Worm (Caenorhabditis elegans) whole organism, midembryonic: ENCODE results near the gene nhr-179.

ENCODE experiments used
- T22C8.4 ChIP-seq: fragments of 200-800 bp; sonication (Bioruptor generic); IDR thresholded peaks from 2 replicates; pipeline ENCODE4 v1.3.6; 2022; ENCODE audit warnings: missing genetic modification characterization, missing compliant biosample characterization
- flt-1 ChIP-seq: fragments of 200-800 bp; sonication (Bioruptor generic); IDR thresholded peaks from 2 replicates; pipeline ENCODE4 v1.3.6; 2022; ENCODE audit warnings: missing genetic modification characterization, missing compliant biosample characterization
- klf-2 ChIP-seq: fragments of 200-800 bp; sonication (Bioruptor generic); conservative IDR thresholded peaks from 2 replicates; pipeline ENCODE4 v1.3.6; 2022; ENCODE audit warnings: missing genetic modification reagents, missing genetic modification characterization, missing compliant biosample characterization
- med-1 ChIP-seq: sonication (generic microtip); optimal IDR thresholded peaks from 2 replicates; lab custom pipeline; 2017; ENCODE audit warnings: missing genetic modification characterization, mild to moderate bottlenecking, missing compliant biosample characterization, antibody characterized with exemption, missing genetic modification reagents; ENCODE audit not compliant: insufficient read depth
- ztf-23 ChIP-seq: fragments of 200-800 bp; sonication (Bioruptor generic); IDR thresholded peaks from 2 replicates; pipeline ENCODE4 v1.3.6; 2022; ENCODE audit warnings: missing genetic modification reagents, missing genetic modification characterization, missing compliant biosample characterization

- TF ChIP-seq klf-2: no peak
- TF ChIP-seq flt-1 (GFP tag; lab: Robert Waterston, UW): no peak
- no peak for TF ChIP-seq T22C8.4
- TF ChIP-seq ztf-23 (GFP tag; lab: Robert Waterston, UW): no peak
- no peak for TF ChIP-seq med-1
Observed at ce11 chrV:1640008-1640407, 21.3 kb upstream of the nhr-179 start, which contains the start of gene str-221.
